Worm (Caenorhabditis elegans) whole organism, late embryonic: ENCODE results near the gene ceh-38.

ENCODE experiments used
- C08G9.2 ChIP-seq: sonication (generic microtip); optimal IDR thresholded peaks from 2 replicates; lab custom pipeline; 2016; ENCODE audit warnings: mild to moderate bottlenecking, missing genetic modification characterization, moderate library complexity, missing compliant biosample characterization
- C38D4.7 ChIP-seq: fragments of 200-800 bp; sonication (Bioruptor generic); optimal IDR thresholded peaks from 2 replicates; lab custom pipeline; 2018; ENCODE audit warnings: mild to moderate bottlenecking, missing genetic modification characterization, moderate library complexity, missing compliant biosample characterization
- F13H6.1 ChIP-seq: sonication (generic microtip); optimal IDR thresholded peaks from 2 replicates; lab custom pipeline; 2016; ENCODE audit warnings: missing genetic modification characterization, missing compliant biosample characterization
- K02D7.2 ChIP-seq: sonication (generic microtip); optimal IDR thresholded peaks from 2 replicates; lab custom pipeline; 2017; ENCODE audit warnings: mild to moderate bottlenecking, missing genetic modification characterization, missing compliant biosample characterization
- T23F11.4 ChIP-seq: fragments of 200-800 bp; sonication (Bioruptor generic); optimal IDR thresholded peaks from 2 replicates; lab custom pipeline; 2018; ENCODE audit warnings: mild to moderate bottlenecking, missing genetic modification characterization, missing compliant biosample characterization
- Y22D7AL.16 ChIP-seq: sonication (generic microtip); optimal IDR thresholded peaks from 2 replicates; lab custom pipeline; 2016; ENCODE audit warnings: missing genetic modification characterization, missing compliant biosample characterization
- ama-1 ChIP-seq: fragments of 150-350 bp; optimal IDR thresholded peaks from 2 replicates; lab custom pipeline; 2014
- ceh-14 ChIP-seq: sonication (generic microtip); optimal IDR thresholded peaks from 2 replicates; lab custom pipeline; 2016; ENCODE audit warnings: missing genotype, missing genetic modification characterization, missing compliant biosample characterization
- ceh-18 ChIP-seq: sonication (generic microtip); optimal IDR thresholded peaks from 2 replicates; lab custom pipeline; 2016; ENCODE audit warnings: missing genetic modification characterization, missing compliant biosample characterization
- ceh-2 ChIP-seq: sonication (generic microtip); optimal IDR thresholded peaks from 2 replicates; lab custom pipeline; 2016; ENCODE audit warnings: missing genotype, missing genetic modification characterization, missing compliant biosample characterization
- ceh-24 ChIP-seq: sonication (generic microtip); optimal IDR thresholded peaks from 2 replicates; lab custom pipeline; 2016; ENCODE audit warnings: mild to moderate bottlenecking, missing genetic modification characterization, missing compliant biosample characterization
- ceh-30 ChIP-seq: fragments of 150-350 bp; optimal IDR thresholded peaks from 2 replicates; lab custom pipeline; 2014; ENCODE audit warnings: missing biosample characterization, missing genetic modification characterization
- ceh-31 ChIP-seq: sonication (generic microtip); optimal IDR thresholded peaks from 2 replicates; lab custom pipeline; 2016; ENCODE audit warnings: missing genetic modification characterization, missing compliant biosample characterization
- ceh-34 ChIP-seq: sonication (generic microtip); optimal IDR thresholded peaks from 2 replicates; lab custom pipeline; 2016; ENCODE audit warnings: mild to moderate bottlenecking, missing genetic modification characterization, missing compliant biosample characterization
- ceh-45 ChIP-seq: fragments of 200-800 bp; sonication (Bioruptor generic); IDR thresholded peaks from 2 replicates; pipeline ENCODE4 v1.3.6; 2022; ENCODE audit warnings: missing genetic modification reagents, missing genetic modification characterization, missing compliant biosample characterization
- ceh-48 ChIP-seq: sonication (generic microtip); optimal IDR thresholded peaks from 2 replicates; lab custom pipeline; 2016; ENCODE audit warnings: missing genetic modification characterization, inconsistent platforms, missing compliant biosample characterization
- ceh-9 ChIP-seq: sonication (generic microtip); optimal IDR thresholded peaks from 2 replicates; lab custom pipeline; 2016; ENCODE audit warnings: mild to moderate bottlenecking, missing genetic modification characterization, inconsistent platforms, missing compliant biosample characterization
- che-1 ChIP-seq: sonication (generic microtip); optimal IDR thresholded peaks from 2 replicates; lab custom pipeline; 2016; ENCODE audit warnings: mild to moderate bottlenecking, missing genetic modification characterization, missing compliant biosample characterization
- dmd-4 ChIP-seq: sonication (generic microtip); optimal IDR thresholded peaks from 2 replicates; lab custom pipeline; 2016; ENCODE audit warnings: borderline replicate concordance, missing genetic modification characterization, missing compliant biosample characterization
- elt-2 ChIP-seq: sonication (generic microtip); optimal IDR thresholded peaks from 2 replicates; lab custom pipeline; 2016; ENCODE audit warnings: missing genetic modification reagents, missing genetic modification characterization, missing compliant biosample characterization
- fax-1 ChIP-seq: sonication (generic microtip); optimal IDR thresholded peaks from 2 replicates; lab custom pipeline; 2016; ENCODE audit warnings: missing genotype, missing genetic modification characterization, missing compliant biosample characterization
- fkh-10 ChIP-seq: fragments of 150-350 bp; optimal IDR thresholded peaks from 2 replicates; lab custom pipeline; 2014; ENCODE audit warnings: missing biosample characterization, missing genetic modification reagents, missing genetic modification characterization
- fkh-6 ChIP-seq: sonication (generic microtip); optimal IDR thresholded peaks from 2 replicates; lab custom pipeline; 2016; ENCODE audit warnings: missing genetic modification characterization, missing compliant biosample characterization
- gmeb-2 ChIP-seq: sonication (generic microtip); optimal IDR thresholded peaks from 2 replicates; lab custom pipeline; 2016; ENCODE audit warnings: missing genetic modification characterization, inconsistent platforms, missing compliant biosample characterization
- hlh-13 ChIP-seq: fragments of 200-800 bp; sonication (Bioruptor generic); optimal IDR thresholded peaks from 2 replicates; lab custom pipeline; 2018; ENCODE audit warnings: mild to moderate bottlenecking, missing genetic modification characterization, missing compliant biosample characterization
- hlh-15 ChIP-seq: sonication (generic microtip); optimal IDR thresholded peaks from 2 replicates; lab custom pipeline; 2016; ENCODE audit warnings: missing genetic modification characterization, missing compliant biosample characterization
- hlh-30 ChIP-seq: sonication (generic microtip); optimal IDR thresholded peaks from 2 replicates; lab custom pipeline; 2017; ENCODE audit warnings: antibody characterized with exemption, missing genetic modification characterization, missing compliant biosample characterization; ENCODE audit not compliant: insufficient read depth
- hlh-6 ChIP-seq: sonication (generic microtip); optimal IDR thresholded peaks from 2 replicates; lab custom pipeline; 2016; ENCODE audit warnings: missing genotype, missing genetic modification characterization, missing compliant biosample characterization
- hlh-8 ChIP-seq: sonication (generic microtip); optimal IDR thresholded peaks from 2 replicates; lab custom pipeline; 2016; ENCODE audit warnings: missing genotype, missing genetic modification characterization, missing compliant biosample characterization
- lim-6 ChIP-seq: sonication (generic microtip); optimal IDR thresholded peaks from 2 replicates; lab custom pipeline; 2016; ENCODE audit warnings: missing genetic modification characterization, missing compliant biosample characterization
- lin-11 ChIP-seq: fragments of 200-800 bp; sonication (Bioruptor generic); optimal IDR thresholded peaks from 2 replicates; lab custom pipeline; 2018; ENCODE audit warnings: mild to moderate bottlenecking, missing genetic modification characterization, missing compliant biosample characterization
- madf-2 ChIP-seq: sonication (generic microtip); optimal IDR thresholded peaks from 2 replicates; lab custom pipeline; 2017; ENCODE audit warnings: missing genetic modification characterization, missing compliant biosample characterization
- mec-3 ChIP-seq: sonication (generic microtip); optimal IDR thresholded peaks from 2 replicates; lab custom pipeline; 2016; ENCODE audit warnings: borderline replicate concordance, missing genetic modification characterization, missing compliant biosample characterization
- nfya-1 ChIP-seq: sonication (generic microtip); optimal IDR thresholded peaks from 2 replicates; lab custom pipeline; 2017; ENCODE audit warnings: missing genetic modification characterization, mild to moderate bottlenecking, missing compliant biosample characterization, antibody characterized with exemption, moderate library complexity
- nhr-232 ChIP-seq: sonication (generic microtip); optimal IDR thresholded peaks from 2 replicates; lab custom pipeline; 2016; ENCODE audit warnings: missing genetic modification characterization, missing compliant biosample characterization
- pag-3 ChIP-seq: sonication (generic microtip); optimal IDR thresholded peaks from 2 replicates; lab custom pipeline; 2016; ENCODE audit warnings: missing compliant biosample characterization, missing genetic modification characterization, borderline replicate concordance
- pat-9 ChIP-seq: fragments of 200-800 bp; sonication (Bioruptor generic); optimal IDR thresholded peaks from 2 replicates; lab custom pipeline; 2018; ENCODE audit warnings: mild to moderate bottlenecking, missing genetic modification characterization, moderate library complexity, missing compliant biosample characterization
- pax-1 ChIP-seq: fragments of 150-350 bp; optimal IDR thresholded peaks from 2 replicates; lab custom pipeline; 2014; ENCODE audit warnings: missing biosample characterization, missing genetic modification characterization
- pha-2 ChIP-seq: sonication (generic microtip); optimal IDR thresholded peaks from 2 replicates; lab custom pipeline; 2017; ENCODE audit warnings: mild to moderate bottlenecking, missing genetic modification characterization, missing compliant biosample characterization
- pha-4 ChIP-seq: fragments of 150-350 bp; optimal IDR thresholded peaks from 2 replicates; lab custom pipeline; 2018; ENCODE audit warnings: missing biosample characterization, missing genetic modification reagents, missing genetic modification characterization
- pqm-1 ChIP-seq: sonication (generic microtip); optimal IDR thresholded peaks from 2 replicates; lab custom pipeline; 2016; ENCODE audit warnings: missing genetic modification characterization, missing compliant biosample characterization
- pros-1 ChIP-seq: fragments of 150-350 bp; optimal IDR thresholded peaks from 2 replicates; lab custom pipeline; 2014; ENCODE audit warnings: missing biosample characterization, missing genetic modification reagents, missing genetic modification characterization
- ref-2 ChIP-seq: sonication (generic microtip); optimal IDR thresholded peaks from 2 replicates; lab custom pipeline; 2016; ENCODE audit warnings: missing genetic modification characterization, missing compliant biosample characterization
- rnt-1 ChIP-seq: sonication (generic microtip); optimal IDR thresholded peaks from 2 replicates; lab custom pipeline; 2016; ENCODE audit warnings: missing genetic modification characterization, missing compliant biosample characterization
- sox-2 ChIP-seq: fragments of 200-800 bp; sonication (Bioruptor generic); IDR thresholded peaks from 2 replicates; pipeline ENCODE4 v1.3.6; 2022; ENCODE audit warnings: missing genetic modification reagents, missing genetic modification characterization, missing compliant biosample characterization
- sox-4 ChIP-seq: sonication (generic microtip); optimal IDR thresholded peaks from 2 replicates; lab custom pipeline; 2017; ENCODE audit warnings: mild to moderate bottlenecking, missing genetic modification characterization, inconsistent platforms, missing compliant biosample characterization
- syd-9 ChIP-seq: sonication (generic microtip); optimal IDR thresholded peaks from 2 replicates; lab custom pipeline; 2016; ENCODE audit warnings: mild to moderate bottlenecking, missing genetic modification characterization, moderate library complexity, missing compliant biosample characterization
- tbx-2 ChIP-seq: sonication (generic microtip); optimal IDR thresholded peaks from 2 replicates; lab custom pipeline; 2016; ENCODE audit warnings: missing genetic modification characterization, missing compliant biosample characterization
- tbx-7 ChIP-seq: sonication (generic microtip); optimal IDR thresholded peaks from 2 replicates; lab custom pipeline; 2016; ENCODE audit warnings: missing genotype, missing genetic modification characterization, missing compliant biosample characterization
- unc-3 ChIP-seq, 2 experiments: fragments of 200-800 bp in 1 of 2; sonication (Bioruptor generic) in 1 of 2; sonication (generic microtip) in 1 of 2; conservative IDR thresholded peaks in 1 of 2; optimal IDR thresholded peaks in 1 of 2; 2 replicates each; pipeline versions ENCODE4 v1.3.6 to Lab custom; 2016 to 2022; ENCODE audit warnings: missing compliant biosample characterization in 2 of 2, missing genetic modification characterization in 2 of 2, missing genetic modification reagents in 1 of 2
- unc-42 ChIP-seq: sonication (generic microtip); optimal IDR thresholded peaks from 2 replicates; lab custom pipeline; 2016; ENCODE audit warnings: missing genotype, missing genetic modification characterization, missing compliant biosample characterization
- unc-86 ChIP-seq: sonication (generic microtip); optimal IDR thresholded peaks from 2 replicates; lab custom pipeline; 2016; ENCODE audit warnings: missing genetic modification characterization, missing compliant biosample characterization
- zip-5 ChIP-seq: sonication (generic microtip); optimal IDR thresholded peaks from 2 replicates; lab custom pipeline; 2016; ENCODE audit warnings: missing genetic modification characterization, missing compliant biosample characterization
- ztf-16 ChIP-seq: sonication (generic microtip); optimal IDR thresholded peaks from 2 replicates; lab custom pipeline; 2017; ENCODE audit warnings: missing genetic modification characterization, missing compliant biosample characterization

Gene ceh-38

ce11 chrII:6992949-6993348 lies 41.6 kb downstream of the ceh-38 start:
- TF ChIP-seq unc-86 (tag; lab: Kevin White, UChicago) (no peak), tbx-2 (tag; lab: Kevin White, UChicago) (peak; percentile 26), ceh-2 (tag; lab: Kevin White, UChicago) (no peak), F13H6.1 (no peak), ref-2 (tag; lab: Kevin White, UChicago) (peak; percentile 20), pax-1 (tag; lab: Kevin White, UChicago) (no peak), tbx-7 (tag; lab: Kevin White, UChicago) (no peak), ceh-30 (tag; lab: Kevin White, UChicago) (no peak), ceh-34 (peak; percentile 33), mec-3 (tag; lab: Kevin White, UChicago) (no peak), pha-2 (tag; lab: Kevin White, UChicago) (no peak), sox-2 (GFP tag; lab: Robert Waterston, UW) (no peak), K02D7.2 (no peak), ztf-16 (no peak), lin-11 (no peak), T23F11.4 (GFP tag; lab: Kevin White, UChicago) (no peak), ceh-14 (tag; lab: Kevin White, UChicago) (peak; percentile 29), hlh-15 (tag; lab: Kevin White, UChicago) (no peak), zip-5 (no peak), C08G9.2 (tag; lab: Kevin White, UChicago) (no peak), nhr-232 (tag; lab: Kevin White, UChicago) (no peak), pros-1 (tag; lab: Kevin White, UChicago) (no peak), madf-2 (tag; lab: Kevin White, UChicago) (no peak), rnt-1 (no peak), C38D4.7 (GFP tag; lab: Kevin White, UChicago) (no peak), ceh-31 (tag; lab: Kevin White, UChicago) (peak; percentile 77), hlh-13 (GFP tag; lab: Kevin White, UChicago) (no peak), hlh-6 (no peak), pag-3 (tag; lab: Kevin White, UChicago) (no peak), ceh-24 (tag; lab: Kevin White, UChicago) (no peak), ceh-9 (tag; lab: Kevin White, UChicago) (no peak), elt-2 (tag; lab: Kevin White, UChicago) (no peak), pat-9 (tag; lab: Kevin White, UChicago) (no peak), hlh-8 (tag; lab: Kevin White, UChicago) (no peak), pqm-1 (no peak), ceh-48 (tag; lab: Kevin White, UChicago) (peak; percentile 75), unc-3 (GFP tag; conservative IDR thresholded peaks at IDR 0.05; lab: Robert Waterston, UW) (no peak), unc-3 (tag; optimal IDR thresholded peaks at IDR 0.05; lab: Kevin White, UChicago) (peak; percentile 30), fax-1 (no peak), pha-4 (no peak), syd-9 (tag; lab: Kevin White, UChicago) (no peak), hlh-30 (no peak), fkh-6 (no peak), dmd-4 (tag; lab: Kevin White, UChicago) (no peak), gmeb-2 (tag; lab: Kevin White, UChicago) (no peak), ama-1 (lab: Kevin White, UChicago) (no peak), ceh-45 (GFP tag; lab: Robert Waterston, UW) (no peak), lim-6 (tag; lab: Kevin White, UChicago) (no peak), ceh-18 (peak; percentile 13), nfya-1 (tag; lab: Kevin White, UChicago) (peak; percentile 62), Y22D7AL.16 (tag; lab: Kevin White, UChicago) (no peak), unc-42 (tag; lab: Kevin White, UChicago) (peak; percentile 80), che-1 (tag; lab: Kevin White, UChicago) (no peak), sox-4 (no peak), fkh-10 (no peak)
